Worm (Caenorhabditis elegans): ENCODE data around the gene pat-9.

DNA sequence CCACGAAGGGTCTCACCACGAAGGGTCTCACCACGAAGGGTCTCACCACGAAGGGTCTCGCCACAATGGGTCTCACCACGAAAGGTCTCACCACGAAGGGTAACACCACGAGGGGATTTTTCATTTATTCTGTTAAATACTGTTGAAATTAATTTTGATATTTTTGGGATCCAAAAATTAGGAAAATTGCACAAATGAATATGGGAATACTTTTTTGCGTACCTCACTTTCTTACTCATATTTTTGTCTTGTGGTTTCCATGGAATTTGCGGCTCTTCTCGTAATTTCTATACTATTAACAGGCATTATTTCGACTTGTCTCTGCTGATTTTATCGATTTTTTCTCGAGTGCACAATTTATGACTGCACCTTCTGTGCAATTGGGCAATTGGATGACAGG, 31.3 kb upstream of the pat-9 start, which contains the start of gene T25D1.3:
- TF ChIP-seq ces-1 (GFP tag; optimal IDR thresholded peaks at IDR 0.05) (no peak), snpc-4 (tag; optimal IDR thresholded peaks at IDR 0.05) (no peak)
